Fruit fly (Drosophila melanogaster): ENCODE results near the gene CG7084.

- no peak for TF ChIP-seq CG17802 (tag; optimal IDR thresholded peaks at IDR 0.05)
- TF ChIP-seq Ets97D (GFP tag; optimal IDR thresholded peaks at IDR 0.05) = no peak
- no peak for TF ChIP-seq dimm (GFP tag; IDR thresholded peaks at IDR 0.05)
- TF ChIP-seq CG7987 (GFP tag; optimal IDR thresholded peaks at IDR 0.05) = no peak
- no peak for TF ChIP-seq Dad (GFP tag; optimal IDR thresholded peaks at IDR 0.05)
- TF ChIP-seq Hr78 (GFP tag; optimal IDR thresholded peaks at IDR 0.05) = no peak
- no peak for TF ChIP-seq az2 (GFP tag; optimal IDR thresholded peaks at IDR 0.05)
- TF ChIP-seq ap (GFP tag; IDR thresholded peaks at IDR 0.05) = no peak
- no peak for TF ChIP-seq CG18262 (tag; optimal IDR thresholded peaks at IDR 0.05)
These were observed 31.3 kb upstream of the CG7084 start for dm6 chr3R:22267340-22267739.

All from whole organism, embryonic.